Fruit fly (Drosophila melanogaster): ENCODE results near the gene Mob2.

Mob2 gene

dm6 chr3L:11555662-11556460 is 6.2 kb downstream of the Mob2 start:
- peak; percentile 60 for TF ChIP-seq dsx (GFP tag; optimal IDR thresholded peaks at IDR 0.05; ENCODE audit: poor library complexity, severe bottlenecking)
- no peak for TF ChIP-seq Smox (GFP tag; optimal IDR thresholded peaks at IDR 0.05)
- TF ChIP-seq CG7368 (GFP tag; optimal IDR thresholded peaks at IDR 0.05) = peak; percentile 17
- TF ChIP-seq dac (GFP tag; optimal IDR thresholded peaks at IDR 0.05) = no peak
- TF ChIP-seq Eip93F (GFP tag; optimal IDR thresholded peaks at IDR 0.05) = no peak
- no peak for TF ChIP-seq Met (GFP tag; optimal IDR thresholded peaks at IDR 0.05)
- no peak for TF ChIP-seq CG6792 (GFP tag; optimal IDR thresholded peaks at IDR 0.05)
- peak; percentile 40 for TF ChIP-seq CG9139 (GFP tag; optimal IDR thresholded peaks at IDR 0.05)
- peak; percentile 27 for TF ChIP-seq fd59A (GFP tag; optimal IDR thresholded peaks at IDR 0.05)
- peak; percentile 82 for TF ChIP-seq eg (GFP tag; IDR thresholded peaks at IDR 0.05)
- no peak for TF ChIP-seq Hr39 (GFP tag; optimal IDR thresholded peaks at IDR 0.05)
- TF ChIP-seq CG3919 (GFP tag; optimal IDR thresholded peaks at IDR 0.05) = peak; percentile 37
- TF ChIP-seq Eip78C (GFP tag) = peak; percentile 88
- TF ChIP-seq CG11294 (GFP tag; IDR thresholded peaks at IDR 0.05) = no peak; the same call in 1 of the 2 replicates
- no peak for TF ChIP-seq Blimp-1 (GFP tag; optimal IDR thresholded peaks at IDR 0.05)
- peak; percentile 80 for TF ChIP-seq fkh (GFP tag; optimal IDR thresholded peaks at IDR 0.05)
- TF ChIP-seq svp (GFP tag) = no peak
- TF ChIP-seq CG16779 (tag; optimal IDR thresholded peaks at IDR 0.05) = no peak
- no peak for TF ChIP-seq fd85E (GFP tag; optimal IDR thresholded peaks at IDR 0.05)
- no peak for TF ChIP-seq Ets21C (GFP tag; optimal IDR thresholded peaks at IDR 0.05)
- peak; percentile 43 for TF ChIP-seq CG34406 (GFP tag; optimal IDR thresholded peaks at IDR 0.05)
- peak; percentile 49 for TF ChIP-seq CG3032 (tag; optimal IDR thresholded peaks at IDR 0.05)
- peak; percentile 23 for TF ChIP-seq acj6 (GFP tag; optimal IDR thresholded peaks at IDR 0.05)
- no peak for TF ChIP-seq cyc (GFP tag; optimal IDR thresholded peaks at IDR 0.05)
- TF ChIP-seq Hr38 (GFP tag; optimal IDR thresholded peaks at IDR 0.05) = no peak
- TF ChIP-seq CG8119 (GFP tag; IDR thresholded peaks at IDR 0.05) = peak; percentile 92
- peak; percentile 80 for TF ChIP-seq Hr4 (GFP tag; optimal IDR thresholded peaks at IDR 0.05)
- TF ChIP-seq Lpt (GFP tag; optimal IDR thresholded peaks at IDR 0.05) = peak; percentile 68
- TF ChIP-seq CG11762 (GFP tag; optimal IDR thresholded peaks at IDR 0.05; ENCODE audit: insufficient read depth) = peak; percentile 33
- TF ChIP-seq CG11902 (GFP tag; optimal IDR thresholded peaks at IDR 0.05) = no peak
- TF ChIP-seq CG4318 (GFP tag; optimal IDR thresholded peaks at IDR 0.05) = peak; percentile 67
- TF ChIP-seq CG6276 (GFP tag; optimal IDR thresholded peaks at IDR 0.05) = peak; percentile 63
- peak; percentile 64 for TF ChIP-seq Ets96B (tag; optimal IDR thresholded peaks at IDR 0.05)
- TF ChIP-seq CG32006 (GFP tag; optimal IDR thresholded peaks at IDR 0.05) = peak; percentile 81
- peak; percentile 41 for TF ChIP-seq achi (GFP tag; optimal IDR thresholded peaks at IDR 0.05)
- no peak for TF ChIP-seq lz (GFP tag; optimal IDR thresholded peaks at IDR 0.05)
- peak; percentile 65 to 91 for TF ChIP-seq ss (GFP tag; optimal IDR thresholded peaks at IDR 0.05)
- peak; percentile 54 for TF ChIP-seq CG6808 (GFP tag; optimal IDR thresholded peaks at IDR 0.05)
- no peak; the same call in none of the 2 replicates for TF ChIP-seq Gug (GFP tag; IDR thresholded peaks at IDR 0.05)
- 0 out of 3 replicates have a peak, but pooled peaks have one; percentile 11 for TF ChIP-seq CG6163 (GFP tag; IDR thresholded peaks at IDR 0.05)
- TF ChIP-seq Sox14 (GFP tag; optimal IDR thresholded peaks at IDR 0.05) = no peak
- TF ChIP-seq Eip75B (GFP tag; optimal IDR thresholded peaks at IDR 0.05) = peak; percentile 28
- TF ChIP-seq esn (GFP tag; optimal IDR thresholded peaks at IDR 0.05) = no peak
- peak; percentile 91 for TF ChIP-seq CG15336 (GFP tag; IDR thresholded peaks at IDR 0.05)
- TF ChIP-seq CG8319 (GFP tag; optimal IDR thresholded peaks at IDR 0.05) = no peak
- peak; percentile 57 for TF ChIP-seq net (GFP tag; optimal IDR thresholded peaks at IDR 0.05)
- no peak for TF ChIP-seq Sox15 (GFP tag; optimal IDR thresholded peaks at IDR 0.05)
- no peak for TF ChIP-seq Sox102F (GFP tag; optimal IDR thresholded peaks at IDR 0.05)
- TF ChIP-seq salr (GFP tag; optimal IDR thresholded peaks at IDR 0.05) = peak; percentile 41 to 85
- peak; percentile 37 for TF ChIP-seq CG1621 (tag; optimal IDR thresholded peaks at IDR 0.05)
- TF ChIP-seq CG8632 (GFP tag; optimal IDR thresholded peaks at IDR 0.05) = peak; percentile 51

Measured in whole organism, prepupa.